Worm (Caenorhabditis elegans) whole organism, L4 larva: ENCODE results near the gene C49H3.3.

ENCODE experiments used
- F44E2.7 ChIP-seq: fragments of 200-800 bp; sonication (Bioruptor generic); IDR thresholded peaks from 2 replicates; pipeline ENCODE4 v2.1.2; 2022; ENCODE audit warnings: missing genetic modification characterization, missing compliant biosample characterization
- R02D3.7 ChIP-seq: fragments of 150-350 bp; sonication (generic microtip); optimal IDR thresholded peaks from 3 replicates; lab custom pipeline; 2014; ENCODE audit warnings: missing biosample characterization, missing genetic modification characterization
- Y75B8A.6 ChIP-seq: fragments of 200-800 bp; sonication (Bioruptor generic); IDR thresholded peaks from 2 replicates; pipeline ENCODE4 v1.3.6; 2022; ENCODE audit warnings: missing genetic modification reagents, missing genetic modification characterization, missing compliant biosample characterization
- aha-1 ChIP-seq: fragments of 150-350 bp; peaks from one replicate; lab custom pipeline; 2014; ENCODE audit warnings: missing biosample characterization, missing genetic modification characterization
- aly-2 ChIP-seq: sonication (generic microtip); optimal IDR thresholded peaks from 2 replicates; lab custom pipeline; 2018; ENCODE audit warnings: missing biosample characterization, missing genetic modification characterization
- attf-4 ChIP-seq: sonication (generic microtip); optimal IDR thresholded peaks from 3 replicates; lab custom pipeline; 2017; ENCODE audit warnings: missing biosample characterization, missing genetic modification characterization
- ceh-32 ChIP-seq: sonication (generic microtip); optimal IDR thresholded peaks from 2 replicates; lab custom pipeline; 2016; ENCODE audit warnings: mild to moderate bottlenecking, missing genetic modification characterization, missing compliant biosample characterization; ENCODE audit not compliant: poor library complexity
- ctbp-1 ChIP-seq: fragments of 200-800 bp; sonication (Bioruptor generic); IDR thresholded peaks from 2 replicates; pipeline ENCODE4 v1.3.6; 2022; ENCODE audit warnings: missing genetic modification reagents, missing genetic modification characterization, missing compliant biosample characterization
- daf-16 ChIP-seq, 3 experiments: sonication (generic microtip); optimal IDR thresholded peaks; 2 replicates each; lab custom pipeline; 2016 to 2017; ENCODE audit warnings: missing genetic modification characterization in 3 of 3, missing genetic modification reagents in 3 of 3, mild to moderate bottlenecking in 2 of 3, missing compliant biosample characterization in 2 of 3, missing biosample characterization in 1 of 3, moderate library complexity in 1 of 3
- daf-19 ChIP-seq: fragments of 200-800 bp; sonication (Bioruptor generic); conservative IDR thresholded peaks from 2 replicates; pipeline ENCODE4 v1.3.6; 2022; ENCODE audit warnings: missing genetic modification characterization, missing compliant biosample characterization
- daf-8 ChIP-seq: fragments of 200-800 bp; sonication (Bioruptor generic); IDR thresholded peaks from 2 replicates; pipeline ENCODE4 v1.3.6; 2022; ENCODE audit warnings: missing genetic modification characterization, missing compliant biosample characterization
- dve-1 ChIP-seq: sonication (generic microtip); optimal IDR thresholded peaks from 2 replicates; lab custom pipeline; 2017; ENCODE audit warnings: antibody characterized with exemption, mild to moderate bottlenecking, missing genetic modification characterization, missing compliant biosample characterization; ENCODE audit not compliant: insufficient read depth
- egl-27 ChIP-seq: sonication (generic microtip); optimal IDR thresholded peaks from 3 replicates; lab custom pipeline; 2017; ENCODE audit warnings: missing biosample characterization, missing genetic modification reagents, missing genetic modification characterization
- fkh-10 ChIP-seq: fragments of 150-350 bp; optimal IDR thresholded peaks from 2 replicates; lab custom pipeline; 2014; ENCODE audit warnings: missing biosample characterization, missing genetic modification reagents, missing genetic modification characterization
- hlh-11 ChIP-seq: fragments of 200-800 bp; sonication (Bioruptor generic); optimal IDR thresholded peaks from 2 replicates; lab custom pipeline; 2018; ENCODE audit warnings: mild to moderate bottlenecking, missing genetic modification characterization, missing compliant biosample characterization
- jun-1 ChIP-seq: fragments of 150-350 bp; optimal IDR thresholded peaks from 2 replicates; lab custom pipeline; 2014; ENCODE audit warnings: missing biosample characterization, missing genetic modification reagents, missing genetic modification characterization
- lim-7 ChIP-seq: fragments of 200-800 bp; sonication (Bioruptor generic); IDR thresholded peaks from 2 replicates; pipeline ENCODE4 v1.3.6; 2022; ENCODE audit warnings: missing genetic modification characterization, missing compliant biosample characterization
- lin-13 ChIP-seq: fragments of 150-350 bp; optimal IDR thresholded peaks from 2 replicates; lab custom pipeline; 2014; ENCODE audit warnings: missing biosample characterization, missing genetic modification reagents, missing genetic modification characterization
- lin-38 ChIP-seq: fragments of 200-800 bp; sonication (Bioruptor generic); IDR thresholded peaks from 2 replicates; pipeline ENCODE4 v1.3.6; 2022; ENCODE audit warnings: missing genetic modification reagents, missing genetic modification characterization, missing compliant biosample characterization
- lsy-2 ChIP-seq, 2 experiments: fragments of 150-350 bp in 1 of 2; sonication (generic microtip) in 1 of 2; optimal IDR thresholded peaks; 2 replicates each; lab custom pipeline; 2014 to 2017; ENCODE audit warnings: missing biosample characterization in 2 of 2, missing genetic modification characterization in 2 of 2
- madf-5 ChIP-seq, 2 experiments: fragments of 200-800 bp; sonication (Bioruptor generic); IDR thresholded peaks; 2 replicates each; pipeline ENCODE4 v1.3.6; 2022; ENCODE audit warnings: missing compliant biosample characterization in 2 of 2, missing genetic modification characterization in 2 of 2
- madf-9 ChIP-seq: fragments of 200-800 bp; sonication (Bioruptor generic); conservative IDR thresholded peaks from 2 replicates; pipeline ENCODE4 v1.3.6; 2022; ENCODE audit warnings: missing genetic modification reagents, missing genetic modification characterization, missing compliant biosample characterization
- mxl-2 ChIP-seq: fragments of 200-800 bp; sonication (Bioruptor generic); conservative IDR thresholded peaks from 2 replicates; pipeline ENCODE4 v1.3.6; 2022; ENCODE audit warnings: missing genetic modification reagents, missing genetic modification characterization, missing compliant biosample characterization
- mxl-3 ChIP-seq: fragments of 200-800 bp; sonication (Bioruptor generic); optimal IDR thresholded peaks from 2 replicates; lab custom pipeline; 2018; ENCODE audit warnings: mild to moderate bottlenecking, missing genetic modification characterization, missing compliant biosample characterization
- nhr-10 ChIP-seq: fragments of 150-350 bp; optimal IDR thresholded peaks from 2 replicates; lab custom pipeline; 2014; ENCODE audit warnings: missing biosample characterization, missing genetic modification characterization
- nhr-102 ChIP-seq: sonication (generic microtip); optimal IDR thresholded peaks from 2 replicates; lab custom pipeline; 2016; ENCODE audit warnings: mild to moderate bottlenecking, missing genetic modification characterization, moderate library complexity, missing compliant biosample characterization
- nhr-11 ChIP-seq: fragments of 150-350 bp; optimal IDR thresholded peaks from 2 replicates; lab custom pipeline; 2014; ENCODE audit warnings: missing biosample characterization, missing genetic modification characterization
- nhr-237 ChIP-seq: sonication (generic microtip); optimal IDR thresholded peaks from 2 replicates; lab custom pipeline; 2017; ENCODE audit warnings: missing biosample characterization, missing genetic modification characterization
- nhr-25 ChIP-seq: sonication (generic microtip); optimal IDR thresholded peaks from 2 replicates; lab custom pipeline; 2017; ENCODE audit warnings: missing genetic modification characterization, mild to moderate bottlenecking, missing compliant biosample characterization, antibody characterized with exemption, moderate library complexity, borderline replicate concordance; ENCODE audit not compliant: insufficient read depth
- nhr-28 ChIP-seq: fragments of 150-350 bp; optimal IDR thresholded peaks from 2 replicates; lab custom pipeline; 2014; ENCODE audit warnings: missing biosample characterization, missing genetic modification characterization
- nhr-76 ChIP-seq: fragments of 150-350 bp; optimal IDR thresholded peaks from 2 replicates; lab custom pipeline; 2014; ENCODE audit warnings: missing biosample characterization, missing genetic modification characterization
- nhr-77 ChIP-seq: fragments of 150-350 bp; optimal IDR thresholded peaks from 2 replicates; lab custom pipeline; 2014; ENCODE audit warnings: missing biosample characterization, missing genetic modification characterization
- php-3 ChIP-seq: fragments of 200-800 bp; sonication (Bioruptor generic); IDR thresholded peaks from 2 replicates; pipeline ENCODE4 v1.3.6; 2022; ENCODE audit warnings: missing genetic modification reagents, missing genetic modification characterization, missing compliant biosample characterization
- pqm-1 ChIP-seq: sonication (generic microtip); optimal IDR thresholded peaks from 2 replicates; lab custom pipeline; 2017; ENCODE audit warnings: missing biosample characterization, missing genetic modification characterization
- rbr-2 ChIP-seq: sonication (generic microtip); optimal IDR thresholded peaks from 2 replicates; lab custom pipeline; 2016; ENCODE audit warnings: missing genotype, missing genetic modification characterization, missing compliant biosample characterization
- skn-1 ChIP-seq: fragments of 150-350 bp; optimal IDR thresholded peaks from 2 replicates; lab custom pipeline; 2014; ENCODE audit warnings: missing biosample characterization, missing genetic modification characterization
- snpc-1.2 ChIP-seq: fragments of 200-800 bp; sonication (Bioruptor generic); IDR thresholded peaks from 2 replicates; pipeline ENCODE4 v1.3.6; 2022; ENCODE audit warnings: missing genetic modification reagents, missing genetic modification characterization, missing compliant biosample characterization
- spr-3 ChIP-seq: fragments of 200-800 bp; sonication (Bioruptor generic); optimal IDR thresholded peaks from 2 replicates; lab custom pipeline; 2018; ENCODE audit warnings: mild to moderate bottlenecking, missing genetic modification characterization, missing compliant biosample characterization
- tag-97 ChIP-seq: fragments of 200-800 bp; sonication (Bioruptor generic); IDR thresholded peaks from 2 replicates; pipeline ENCODE4 v1.3.6; 2022; ENCODE audit warnings: missing genetic modification characterization, missing compliant biosample characterization
- tra-1 ChIP-seq: fragments of 200-800 bp; sonication (Bioruptor generic); IDR thresholded peaks from 2 replicates; pipeline ENCODE4 v1.3.6; 2022; ENCODE audit warnings: missing genetic modification reagents, missing genetic modification characterization, missing compliant biosample characterization
- unc-39 ChIP-seq: sonication (generic microtip); optimal IDR thresholded peaks from 2 replicates; lab custom pipeline; 2017; ENCODE audit warnings: missing biosample characterization, missing genetic modification characterization
- zip-11 ChIP-seq: fragments of 200-800 bp; sonication (Bioruptor generic); IDR thresholded peaks from 2 replicates; pipeline ENCODE4 v1.3.6; 2022; ENCODE audit warnings: missing genetic modification characterization, missing compliant biosample characterization
- ztf-7 ChIP-seq: fragments of 150-350 bp; optimal IDR thresholded peaks from 2 replicates; lab custom pipeline; 2014; ENCODE audit warnings: missing biosample characterization, missing genetic modification characterization

Gene C49H3.3

ce11 chrIV:7879017-7879416 lies 45.1 kb upstream of the C49H3.3 start, which contains the start of gene srt-73:
Gene srt-73, plus strand, starts transcription at chrIV:7879317.
- TF ChIP-seq ztf-7: no peak
- no peak for TF ChIP-seq Y75B8A.6 (GFP tag; lab: Robert Waterston, UW)
- TF ChIP-seq egl-27 (tag; lab: Kevin White, UChicago): no peak
- no peak for TF ChIP-seq ceh-32
- no peak for TF ChIP-seq tag-97 (GFP tag; lab: Robert Waterston, UW)
- no peak for TF ChIP-seq unc-39
- no peak for TF ChIP-seq zip-11
- no peak for TF ChIP-seq mxl-3
- TF ChIP-seq mxl-2: no peak
- TF ChIP-seq attf-4 (tag; lab: Kevin White, UChicago): no peak
- TF ChIP-seq R02D3.7 (tag; lab: Kevin White, UChicago): no peak
- TF ChIP-seq F44E2.7 (GFP tag; lab: Robert Waterston, UW): no peak
- no peak for TF ChIP-seq rbr-2 (tag; lab: Kevin White, UChicago)
- TF ChIP-seq nhr-76 (tag; lab: Kevin White, UChicago): no peak
- no peak for TF ChIP-seq madf-9
- no peak for TF ChIP-seq aly-2 (tag; lab: Kevin White, UChicago)
- no peak for TF ChIP-seq tra-1 (GFP tag; lab: Robert Waterston, UW)
- no peak for TF ChIP-seq daf-19 (GFP tag; lab: Robert Waterston, UW)

ce11 chrIV:7881166-7881565 lies 43.0 kb upstream of the C49H3.3 start:
- TF ChIP-seq lim-7 (GFP tag; lab: Robert Waterston, UW): no peak
- no peak for TF ChIP-seq fkh-10 (GFP tag; lab: Kevin White, UChicago)
- TF ChIP-seq php-3: peak; percentile 67
- peak; percentile 44 for TF ChIP-seq dve-1 (tag; lab: Kevin White, UChicago)
- no peak for TF ChIP-seq nhr-10 (tag; lab: Kevin White, UChicago)
- TF ChIP-seq nhr-28 (tag; lab: Kevin White, UChicago): peak; percentile 14
- no peak for TF ChIP-seq R02D3.7 (tag; lab: Kevin White, UChicago)
- no peak for TF ChIP-seq unc-39
- peak; percentile 18 for TF ChIP-seq aha-1 (tag; lab: Kevin White, UChicago)
- no peak for TF ChIP-seq daf-16 (GFP tag; optimal IDR thresholded peaks at IDR 0.05; lab: Kevin White, UChicago)
- peak; percentile 44 for TF ChIP-seq daf-16 (tag; optimal IDR thresholded peaks at IDR 0.05; lab: Kevin White, UChicago)
- no peak for TF ChIP-seq lin-38 (GFP tag; lab: Robert Waterston, UW)
- TF ChIP-seq nhr-77 (tag; lab: Kevin White, UChicago): peak; percentile 6
- peak; percentile 49 for TF ChIP-seq pqm-1

ce11 chrIV:7881726-7882125 lies 42.4 kb upstream of the C49H3.3 start, which contains the start of gene atic-1:
Gene atic-1, plus strand, starts transcription at chrIV:7882026.
- TF ChIP-seq nhr-102 (tag; lab: Kevin White, UChicago) (no peak), madf-9 (no peak), lin-13 (GFP tag; lab: Kevin White, UChicago) (no peak), nhr-76 (tag; lab: Kevin White, UChicago) (no peak), R02D3.7 (tag; lab: Kevin White, UChicago) (no peak), daf-8 (GFP tag; lab: Robert Waterston, UW) (no peak), nhr-25 (no peak), lsy-2 (tag; optimal IDR thresholded peaks at IDR 0.05; lab: Kevin White, UChicago) (no peak), nhr-237 (no peak)

- TF ChIP-seq spr-3 (GFP tag; lab: Kevin White, UChicago) (no peak), daf-19 (GFP tag; lab: Robert Waterston, UW) (no peak), hlh-11 (tag; lab: Kevin White, UChicago) (no peak), R02D3.7 (tag; lab: Kevin White, UChicago) (no peak), lin-13 (GFP tag; lab: Kevin White, UChicago) (no peak), snpc-1.2 (no peak), mxl-2 (no peak), zip-11 (no peak), nhr-25 (no peak), skn-1 (no peak), ctbp-1 (GFP tag; lab: Robert Waterston, UW) (no peak), nhr-237 (no peak), jun-1 (no peak), nhr-11 (no peak), madf-5 (GFP tag; IDR thresholded peaks at IDR 0.05; lab: Robert Waterston, UW) (no peak)
Measured at ce11 chrIV:7897443-7897842, 26.7 kb upstream of the C49H3.3 start, which contains the start of gene ilys-4. Gene ilys-4, minus strand, starts transcription at chrIV:7897543.
